Worm (Caenorhabditis elegans) whole organism, L4 larva: ENCODE data around the gene C06E4.2.

ENCODE experiments used
- R02D3.7 ChIP-seq: fragments of 150-350 bp; sonication (generic microtip); optimal IDR thresholded peaks from 3 replicates; lab custom pipeline; 2014; ENCODE audit warnings: missing biosample characterization, missing genetic modification characterization
- T20F7.1 ChIP-seq: fragments of 200-800 bp; sonication (Bioruptor generic); optimal IDR thresholded peaks from 2 replicates; lab custom pipeline; 2018; ENCODE audit warnings: mild to moderate bottlenecking, missing genetic modification characterization, missing compliant biosample characterization
- Y75B8A.6 ChIP-seq: fragments of 200-800 bp; sonication (Bioruptor generic); IDR thresholded peaks from 2 replicates; pipeline ENCODE4 v1.3.6; 2022; ENCODE audit warnings: missing genetic modification reagents, missing genetic modification characterization, missing compliant biosample characterization
- ZK337.2 ChIP-seq: fragments of 200-800 bp; sonication (Bioruptor generic); IDR thresholded peaks from 2 replicates; pipeline ENCODE4 v1.3.6; 2022; ENCODE audit warnings: missing genetic modification reagents, missing genetic modification characterization, missing compliant biosample characterization
- ZK546.5 ChIP-seq, 2 experiments: sonication (generic microtip); optimal IDR thresholded peaks; 2 replicates each; lab custom pipeline; 2017; ENCODE audit warnings: missing biosample characterization in 2 of 2, missing genetic modification characterization in 2 of 2
- aha-1 ChIP-seq: fragments of 150-350 bp; peaks from one replicate; lab custom pipeline; 2014; ENCODE audit warnings: missing biosample characterization, missing genetic modification characterization
- aly-2 ChIP-seq: sonication (generic microtip); optimal IDR thresholded peaks from 2 replicates; lab custom pipeline; 2018; ENCODE audit warnings: missing biosample characterization, missing genetic modification characterization
- attf-4 ChIP-seq: sonication (generic microtip); optimal IDR thresholded peaks from 3 replicates; lab custom pipeline; 2017; ENCODE audit warnings: missing biosample characterization, missing genetic modification characterization
- ceh-32 ChIP-seq: sonication (generic microtip); optimal IDR thresholded peaks from 2 replicates; lab custom pipeline; 2016; ENCODE audit warnings: mild to moderate bottlenecking, missing genetic modification characterization, missing compliant biosample characterization; ENCODE audit not compliant: poor library complexity
- cey-2 ChIP-seq: sonication (generic microtip); optimal IDR thresholded peaks from 3 replicates; lab custom pipeline; 2017; ENCODE audit warnings: missing genetic modification characterization, mild to moderate bottlenecking, missing compliant biosample characterization, antibody characterized with exemption, borderline replicate concordance; ENCODE audit not compliant: insufficient read depth
- daf-12 ChIP-seq: fragments of 150-350 bp; optimal IDR thresholded peaks from 2 replicates; lab custom pipeline; 2014; ENCODE audit warnings: missing biosample characterization, missing genetic modification reagents, missing genetic modification characterization
- daf-16 ChIP-seq, 3 experiments: sonication (generic microtip); optimal IDR thresholded peaks; 2 replicates each; lab custom pipeline; 2016 to 2017; ENCODE audit warnings: missing genetic modification characterization in 3 of 3, missing genetic modification reagents in 3 of 3, mild to moderate bottlenecking in 2 of 3, missing compliant biosample characterization in 2 of 3, missing biosample characterization in 1 of 3, moderate library complexity in 1 of 3
- daf-8 ChIP-seq: fragments of 200-800 bp; sonication (Bioruptor generic); IDR thresholded peaks from 2 replicates; pipeline ENCODE4 v1.3.6; 2022; ENCODE audit warnings: missing genetic modification characterization, missing compliant biosample characterization
- dmd-6 ChIP-seq: fragments of 200-800 bp; sonication (Bioruptor generic); IDR thresholded peaks from 2 replicates; pipeline ENCODE4 v1.3.6; 2022; ENCODE audit warnings: missing genetic modification reagents, missing genetic modification characterization, missing compliant biosample characterization
- dpl-1 ChIP-seq: fragments of 150-350 bp; optimal IDR thresholded peaks from 2 replicates; lab custom pipeline; 2014; ENCODE audit warnings: missing biosample characterization, missing genetic modification reagents, missing genetic modification characterization
- dve-1 ChIP-seq: sonication (generic microtip); optimal IDR thresholded peaks from 2 replicates; lab custom pipeline; 2017; ENCODE audit warnings: antibody characterized with exemption, mild to moderate bottlenecking, missing genetic modification characterization, missing compliant biosample characterization; ENCODE audit not compliant: insufficient read depth
- egl-27 ChIP-seq: sonication (generic microtip); optimal IDR thresholded peaks from 3 replicates; lab custom pipeline; 2017; ENCODE audit warnings: missing biosample characterization, missing genetic modification reagents, missing genetic modification characterization
- hlh-11 ChIP-seq: fragments of 200-800 bp; sonication (Bioruptor generic); optimal IDR thresholded peaks from 2 replicates; lab custom pipeline; 2018; ENCODE audit warnings: mild to moderate bottlenecking, missing genetic modification characterization, missing compliant biosample characterization
- jun-1 ChIP-seq: fragments of 150-350 bp; optimal IDR thresholded peaks from 2 replicates; lab custom pipeline; 2014; ENCODE audit warnings: missing biosample characterization, missing genetic modification reagents, missing genetic modification characterization
- lim-7 ChIP-seq: fragments of 200-800 bp; sonication (Bioruptor generic); IDR thresholded peaks from 2 replicates; pipeline ENCODE4 v1.3.6; 2022; ENCODE audit warnings: missing genetic modification characterization, missing compliant biosample characterization
- lin-1 ChIP-seq: fragments of 200-800 bp; sonication (Bioruptor generic); IDR thresholded peaks from 2 replicates; pipeline ENCODE4 v1.3.6; 2022; ENCODE audit warnings: missing genetic modification reagents, missing genetic modification characterization, missing compliant biosample characterization
- lin-13 ChIP-seq: fragments of 150-350 bp; optimal IDR thresholded peaks from 2 replicates; lab custom pipeline; 2014; ENCODE audit warnings: missing biosample characterization, missing genetic modification reagents, missing genetic modification characterization
- lin-15B ChIP-seq: fragments of 150-350 bp; sonication (generic microtip); optimal IDR thresholded peaks from 3 replicates; lab custom pipeline; 2014; ENCODE audit warnings: missing biosample characterization, missing genetic modification characterization
- madf-9 ChIP-seq: fragments of 200-800 bp; sonication (Bioruptor generic); conservative IDR thresholded peaks from 2 replicates; pipeline ENCODE4 v1.3.6; 2022; ENCODE audit warnings: missing genetic modification reagents, missing genetic modification characterization, missing compliant biosample characterization
- mdl-1 ChIP-seq, 2 experiments: fragments of 150-350 bp in 1 of 2; sonication (generic microtip) in 1 of 2; optimal IDR thresholded peaks; 2 replicates each; lab custom pipeline; 2014 to 2017; ENCODE audit warnings: missing biosample characterization in 2 of 2, missing genetic modification characterization in 2 of 2
- mdt-29 ChIP-seq: fragments of 200-800 bp; sonication (Bioruptor generic); IDR thresholded peaks from 2 replicates; pipeline ENCODE4 v1.3.6; 2022; ENCODE audit warnings: missing genetic modification reagents, missing genetic modification characterization, missing compliant biosample characterization
- mes-2 ChIP-seq: sonication (generic microtip); optimal IDR thresholded peaks from 2 replicates; lab custom pipeline; 2016; ENCODE audit warnings: missing genotype, mild to moderate bottlenecking, missing genetic modification characterization, missing compliant biosample characterization; ENCODE audit not compliant: poor library complexity, severe bottlenecking
- mxl-3 ChIP-seq: fragments of 200-800 bp; sonication (Bioruptor generic); optimal IDR thresholded peaks from 2 replicates; lab custom pipeline; 2018; ENCODE audit warnings: mild to moderate bottlenecking, missing genetic modification characterization, missing compliant biosample characterization
- nhr-11 ChIP-seq: fragments of 150-350 bp; optimal IDR thresholded peaks from 2 replicates; lab custom pipeline; 2014; ENCODE audit warnings: missing biosample characterization, missing genetic modification characterization
- nhr-111 ChIP-seq: fragments of 200-800 bp; sonication (Bioruptor generic); optimal IDR thresholded peaks from 2 replicates; lab custom pipeline; 2018; ENCODE audit warnings: mild to moderate bottlenecking, missing genetic modification characterization, missing compliant biosample characterization
- nhr-25 ChIP-seq: sonication (generic microtip); optimal IDR thresholded peaks from 2 replicates; lab custom pipeline; 2017; ENCODE audit warnings: missing genetic modification characterization, mild to moderate bottlenecking, missing compliant biosample characterization, antibody characterized with exemption, moderate library complexity, borderline replicate concordance; ENCODE audit not compliant: insufficient read depth
- nhr-28 ChIP-seq: fragments of 150-350 bp; optimal IDR thresholded peaks from 2 replicates; lab custom pipeline; 2014; ENCODE audit warnings: missing biosample characterization, missing genetic modification characterization
- nhr-41 ChIP-seq: fragments of 200-800 bp; sonication (Bioruptor generic); IDR thresholded peaks from 2 replicates; pipeline ENCODE4 v1.3.6; 2022; ENCODE audit warnings: missing genetic modification reagents, missing genetic modification characterization, missing compliant biosample characterization
- nhr-48 ChIP-seq: sonication (generic microtip); optimal IDR thresholded peaks from 2 replicates; lab custom pipeline; 2016; ENCODE audit warnings: mild to moderate bottlenecking, missing genetic modification characterization, missing compliant biosample characterization
- nhr-6 ChIP-seq: fragments of 150-350 bp; optimal IDR thresholded peaks from 2 replicates; lab custom pipeline; 2014; ENCODE audit warnings: missing biosample characterization, missing genetic modification characterization
- nhr-76 ChIP-seq: fragments of 150-350 bp; optimal IDR thresholded peaks from 2 replicates; lab custom pipeline; 2014; ENCODE audit warnings: missing biosample characterization, missing genetic modification characterization
- nhr-77 ChIP-seq: fragments of 150-350 bp; optimal IDR thresholded peaks from 2 replicates; lab custom pipeline; 2014; ENCODE audit warnings: missing biosample characterization, missing genetic modification characterization
- rbr-2 ChIP-seq: sonication (generic microtip); optimal IDR thresholded peaks from 2 replicates; lab custom pipeline; 2016; ENCODE audit warnings: missing genotype, missing genetic modification characterization, missing compliant biosample characterization
- skn-1 ChIP-seq: fragments of 150-350 bp; optimal IDR thresholded peaks from 2 replicates; lab custom pipeline; 2014; ENCODE audit warnings: missing biosample characterization, missing genetic modification characterization
- unc-39 ChIP-seq: sonication (generic microtip); optimal IDR thresholded peaks from 2 replicates; lab custom pipeline; 2017; ENCODE audit warnings: missing biosample characterization, missing genetic modification characterization
- unc-62 ChIP-seq, 3 experiments: fragments of 150-350 bp in 1 of 3; sonication (generic microtip); optimal IDR thresholded peaks in 2 of 3; peaks in 1 of 3; 1 replicate in 1 of 3; 2 replicates in 2 of 3; lab custom pipeline; 2014 to 2017; ENCODE audit warnings: missing biosample characterization in 3 of 3, missing genetic modification characterization in 3 of 3, missing genetic modification reagents in 3 of 3, missing genotype in 1 of 3
- zag-1 ChIP-seq: fragments of 150-350 bp; optimal IDR thresholded peaks from 2 replicates; lab custom pipeline; 2014; ENCODE audit warnings: missing biosample characterization, missing genetic modification characterization
- zfp-2 ChIP-seq: sonication (generic microtip); optimal IDR thresholded peaks from 2 replicates; lab custom pipeline; 2016; ENCODE audit warnings: mild to moderate bottlenecking, missing genetic modification characterization, missing compliant biosample characterization
- zip-2 ChIP-seq: fragments of 150-350 bp; optimal IDR thresholded peaks from 2 replicates; lab custom pipeline; 2014; ENCODE audit warnings: missing biosample characterization, missing genetic modification characterization
- ztf-7 ChIP-seq: fragments of 150-350 bp; optimal IDR thresholded peaks from 2 replicates; lab custom pipeline; 2014; ENCODE audit warnings: missing biosample characterization, missing genetic modification characterization

C06E4.2 gene

ce11 chrIV:7230198-7230597 is 46.6 kb upstream of the C06E4.2 start, which contains the start of gene cap-1 (continued):
- TF ChIP-seq lin-1 (GFP tag; lab: Robert Waterston, UW), result no peak
- TF ChIP-seq madf-9 (GFP tag; lab: Robert Waterston, UW), result no peak
- no peak for TF ChIP-seq mdl-1 (tag; optimal IDR thresholded peaks at IDR 0.05; lab: Kevin White, UChicago)
- TF ChIP-seq lim-7, result no peak
- no peak for TF ChIP-seq egl-27 (tag; lab: Kevin White, UChicago)
- TF ChIP-seq rbr-2 (tag; lab: Kevin White, UChicago), result peak; percentile 63
- TF ChIP-seq mxl-3 (GFP tag; lab: Kevin White, UChicago), result peak; percentile 59
- TF ChIP-seq lin-13 (GFP tag; lab: Kevin White, UChicago), result peak; percentile 67
- TF ChIP-seq nhr-111, result no peak
- TF ChIP-seq nhr-6 (tag; lab: Kevin White, UChicago), result peak; percentile 71
- TF ChIP-seq dmd-6 (GFP tag; lab: Robert Waterston, UW), result 0 out of 2 replicates have a peak, but pooled peaks have one; percentile 29
- peak; percentile 45 for TF ChIP-seq hlh-11 (tag; lab: Kevin White, UChicago)
- peak; percentile 86 for TF ChIP-seq dve-1 (tag; lab: Kevin White, UChicago)
- TF ChIP-seq dpl-1 (GFP tag; lab: Kevin White, UChicago), result peak; percentile 58
- TF ChIP-seq nhr-25, result no peak
- TF ChIP-seq zfp-2 (tag; lab: Kevin White, UChicago), result no peak
- TF ChIP-seq, all 104 proteins: peak for 25

DNA sequence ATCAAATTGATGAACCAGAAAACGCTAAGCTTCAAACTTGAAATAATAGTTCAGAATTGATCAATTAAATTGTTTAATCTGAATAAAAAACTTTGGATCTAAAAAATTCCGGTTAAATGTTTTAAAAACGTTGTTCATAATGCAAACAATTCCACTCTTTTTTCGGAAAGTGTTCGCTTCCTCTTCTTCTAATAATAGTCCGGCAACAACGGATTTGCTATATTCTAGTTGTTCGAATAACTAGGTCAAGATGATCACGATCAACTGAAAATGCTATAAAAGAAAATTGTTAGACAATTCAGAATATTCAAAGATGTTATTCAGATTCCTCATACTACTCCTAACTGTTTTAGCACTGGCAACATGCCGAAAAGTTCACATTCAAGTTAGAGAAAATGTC is 45.8 kb upstream of the C06E4.2 start, which contains the start of gene D2024.4:
Gene D2024.4 (plus strand): TSS at position 301 of the 400 bp plus-strand sequence.
- TF ChIP-seq T20F7.1 (GFP tag; lab: Kevin White, UChicago) (no peak), nhr-77 (tag; lab: Kevin White, UChicago) (no peak), ZK337.2 (GFP tag; lab: Robert Waterston, UW) (no peak), lin-13 (GFP tag; lab: Kevin White, UChicago) (no peak), nhr-76 (no peak), egl-27 (tag; lab: Kevin White, UChicago) (no peak), mxl-3 (GFP tag; lab: Kevin White, UChicago) (no peak), zag-1 (tag; lab: Kevin White, UChicago) (no peak), daf-12 (no peak), nhr-41 (GFP tag; lab: Robert Waterston, UW) (no peak), ztf-7 (tag; lab: Kevin White, UChicago) (no peak), daf-8 (no peak), cey-2 (no peak), aly-2 (tag; lab: Kevin White, UChicago) (no peak), Y75B8A.6 (GFP tag; lab: Robert Waterston, UW) (no peak), zfp-2 (tag; lab: Kevin White, UChicago) (no peak)

DNA sequence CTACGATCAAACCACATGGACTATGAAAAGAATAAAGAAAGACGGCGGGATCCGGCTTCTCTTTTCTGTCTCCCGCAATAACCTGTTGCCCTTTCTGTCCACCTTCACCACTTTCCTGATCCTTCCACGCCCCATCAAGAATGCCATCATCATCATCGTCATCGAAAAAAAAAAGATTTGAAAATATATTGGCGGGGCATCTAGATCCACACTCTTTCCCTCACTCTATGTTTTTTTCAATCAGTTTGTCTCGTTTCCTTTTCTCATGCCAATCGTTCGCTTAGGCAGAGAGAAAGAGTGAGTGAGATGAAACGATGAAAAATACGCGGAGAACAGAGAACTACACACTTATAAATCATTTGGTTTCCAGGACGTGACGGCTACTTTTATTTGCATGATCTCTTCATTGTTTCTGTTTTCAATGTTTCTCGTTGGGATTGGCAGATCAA is 43.2 kb upstream of the C06E4.2 start:
- TF ChIP-seq Y75B8A.6 (GFP tag; lab: Robert Waterston, UW), result no peak
- no peak for TF ChIP-seq ZK546.5 (tag; optimal IDR thresholded peaks at IDR 0.05; lab: Kevin White, UChicago)
- no peak for TF ChIP-seq lin-13 (GFP tag; lab: Kevin White, UChicago)
- peak; percentile 81 for TF ChIP-seq hlh-11 (tag; lab: Kevin White, UChicago)
- peak; percentile 41 for TF ChIP-seq aha-1 (tag; lab: Kevin White, UChicago)
- no peak for TF ChIP-seq jun-1
- TF ChIP-seq lin-15B, result no peak
- TF ChIP-seq unc-39 (tag; lab: Kevin White, UChicago), result no peak
- peak in 1 of 2 experiments; percentile 83 for TF ChIP-seq unc-62 (GFP tag; optimal IDR thresholded peaks at IDR 0.05 in 1 of 2; lab: Kevin White, UChicago)
- TF ChIP-seq unc-62 (tag; optimal IDR thresholded peaks at IDR 0.05; lab: Kevin White, UChicago), result no peak
- peak; percentile 60 for TF ChIP-seq nhr-48 (tag; lab: Kevin White, UChicago)
- TF ChIP-seq R02D3.7, result no peak
- TF ChIP-seq nhr-6 (tag; lab: Kevin White, UChicago), result no peak
- no peak for TF ChIP-seq mdt-29
- no peak for TF ChIP-seq zip-2 (tag; lab: Kevin White, UChicago)
- no peak for TF ChIP-seq attf-4 (tag; lab: Kevin White, UChicago)
- TF ChIP-seq nhr-28 (tag; lab: Kevin White, UChicago), result peak; percentile 42
- TF ChIP-seq ceh-32 (tag; lab: Kevin White, UChicago), result no peak
- TF ChIP-seq mxl-3 (GFP tag; lab: Kevin White, UChicago), result peak; percentile 78
- no peak for TF ChIP-seq mes-2 (tag; lab: Kevin White, UChicago)
- no peak for TF ChIP-seq dmd-6 (GFP tag; lab: Robert Waterston, UW)
- TF ChIP-seq nhr-11 (tag; lab: Kevin White, UChicago), result no peak
- TF ChIP-seq mdl-1 (tag; optimal IDR thresholded peaks at IDR 0.05; lab: Kevin White, UChicago), result peak in 1 of 2 experiments; percentile 30
- peak in 1 of 2 experiments; percentile 52 for TF ChIP-seq daf-16 (GFP tag; optimal IDR thresholded peaks at IDR 0.05; lab: Kevin White, UChicago)
- no peak for TF ChIP-seq daf-16 (tag; optimal IDR thresholded peaks at IDR 0.05; lab: Kevin White, UChicago)
- no peak for TF ChIP-seq skn-1
- TF ChIP-seq, all 104 proteins: peak for 8
